ENCODE assay signal across 1 fruit fly cellular context in the genomic region with DNA sequence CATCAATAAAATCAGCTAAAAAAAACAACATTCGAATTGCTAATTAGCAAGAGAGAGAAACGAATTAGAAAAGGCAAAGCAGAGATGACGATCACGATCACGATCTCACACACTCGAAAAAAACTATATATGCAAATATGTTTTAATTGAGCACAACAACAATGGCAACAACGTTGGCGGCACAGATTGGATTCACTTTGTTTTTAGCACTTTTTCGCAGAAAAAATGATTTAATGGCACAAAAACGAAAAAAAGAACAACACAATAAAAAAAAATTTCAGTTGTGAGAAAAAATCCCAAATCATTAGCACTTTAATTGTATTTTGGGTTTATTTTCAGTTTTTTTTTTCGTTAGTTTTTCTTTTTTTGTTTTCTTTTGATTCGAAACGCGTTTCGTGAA.
A peak's percentile ranks its signal among the peaks of the same experiment; 100 is the strongest.
TF ChIP-seq lines count a peak whose summit lies in the region.

No protein-coding gene starts in this region.

TF ChIP-seq in whole organism, embryonic, 481 proteins besides CTCF, POLR2A, EP300 and RAD21 (continued from another document):
- TF ChIP-seq CG6272 (GFP tag; IDR thresholded peaks at IDR 0.05; lab: Robert Waterston, UW) = no peak
- no peak for TF ChIP-seq tll (GFP tag; optimal IDR thresholded peaks at IDR 0.05; lab: Kevin White, UChicago)
- peak; percentile 8 for TF ChIP-seq lilli (GFP tag; optimal IDR thresholded peaks at IDR 0.05; lab: Kevin White, UChicago)
- TF ChIP-seq CG5953 (GFP tag; IDR thresholded peaks at IDR 0.05; lab: Robert Waterston, UW) = no peak
- no peak for TF ChIP-seq CG3995 (GFP tag; optimal IDR thresholded peaks at IDR 0.05; lab: Kevin White, UChicago)
- TF ChIP-seq CG2712 (tag; optimal IDR thresholded peaks at IDR 0.05; lab: Kevin White, UChicago) = no peak
- peak in 1 of 2 experiments; percentile 43 for TF ChIP-seq eve (GFP tag; optimal IDR thresholded peaks at IDR 0.05; lab: Kevin White, UChicago)
- TF ChIP-seq bbx (GFP tag; IDR thresholded peaks at IDR 0.05; lab: Robert Waterston, UW; ENCODE audit: partially characterized antibody) = no peak
- 0 out of 2 replicates have a peak, but pooled peaks have one; percentile 15 for TF ChIP-seq Ptx1 (GFP tag; IDR thresholded peaks at IDR 0.05; lab: Robert Waterston, UW)
- TF ChIP-seq CG13287 (GFP tag; IDR thresholded peaks at IDR 0.05; lab: Robert Waterston, UW; ENCODE audit: partially characterized antibody) = no peak
- no peak; the same call in 1 of the 2 replicates for TF ChIP-seq lmd (GFP tag; IDR thresholded peaks at IDR 0.05; lab: Robert Waterston, UW)
- no peak for TF ChIP-seq crol (GFP tag; IDR thresholded peaks at IDR 0.05; lab: Robert Waterston, UW)
- TF ChIP-seq pan (optimal IDR thresholded peaks at IDR 0.05; lab: Kevin White, UChicago) = no peak
- TF ChIP-seq pan (GFP tag; optimal IDR thresholded peaks at IDR 0.05 in 1 of 2, IDR thresholded peaks at IDR 0.05 in 1 of 2) = no peak
- peak; percentile 34 for TF ChIP-seq CG2120 (GFP tag; optimal IDR thresholded peaks at IDR 0.05; lab: Kevin White, UChicago)
- TF ChIP-seq CG2129 (GFP tag; IDR thresholded peaks at IDR 0.05; lab: Robert Waterston, UW; ENCODE audit: partially characterized antibody) = no peak
- no peak for TF ChIP-seq CG33557 (GFP tag; optimal IDR thresholded peaks at IDR 0.05; lab: Kevin White, UChicago)
- no peak for TF ChIP-seq schlank (tag; optimal IDR thresholded peaks at IDR 0.05; lab: Kevin White, UChicago)
TF ChIP-seq in whole organism, embryonic: peak in this region for 9.
